Worm (Caenorhabditis elegans): ENCODE measurements around the gene cnd-1.
A peak's percentile ranks its signal among the peaks of the same experiment; 100 is the strongest.

cnd-1 gene

ce11 chrIII:5227831-5228467 is 16.5 kb downstream of the cnd-1 start, which contains the start of the genes C34E10.12, C34E10.10 and atp-2 (continued):
- TF ChIP-seq F57C9.4 (tag; optimal IDR thresholded peaks at IDR 0.05) (no peak), sptf-2 (GFP tag; optimal IDR thresholded peaks at IDR 0.05) (no peak), B0019.2 (GFP tag; conservative IDR thresholded peaks at IDR 0.05) (no peak), ZK185.1 (tag; optimal IDR thresholded peaks at IDR 0.05; ENCODE audit: poor library complexity, severe bottlenecking) (peak; percentile 68), egrh-3 (GFP tag; IDR thresholded peaks at IDR 0.05) (peak; percentile 50), bed-2 (GFP tag; IDR thresholded peaks at IDR 0.05) (no peak), nfyb-1 (GFP tag; IDR thresholded peaks at IDR 0.05) (peak; percentile 73; the same call in 1 of the 2 replicates), hmg-1.2 (GFP tag; IDR thresholded peaks at IDR 0.05) (peak; percentile 47; the same call in 1 of the 2 replicates), F49E8.2 (tag; optimal IDR thresholded peaks at IDR 0.05; ENCODE audit: insufficient read depth) (peak; percentile 72), gei-17 (GFP tag; optimal IDR thresholded peaks at IDR 0.05) (no peak), T07F8.4 (tag; optimal IDR thresholded peaks at IDR 0.05) (no peak), repo-1 (tag; optimal IDR thresholded peaks at IDR 0.05) (no peak), atf-7 (tag; optimal IDR thresholded peaks at IDR 0.05) (no peak), attf-6 (GFP tag; IDR thresholded peaks at IDR 0.05) (no peak), zim-3 (tag; optimal IDR thresholded peaks at IDR 0.05) (no peak), lag-1 (GFP tag; IDR thresholded peaks at IDR 0.05) (no peak), hsf-1 (GFP tag; IDR thresholded peaks at IDR 0.05) (no peak), him-1 (tag; optimal IDR thresholded peaks at IDR 0.05) (no peak), ztf-3 (GFP tag; optimal IDR thresholded peaks at IDR 0.05) (no peak), madf-6 (GFP tag; IDR thresholded peaks at IDR 0.05) (peak; percentile 72), xnd-1 (tag; optimal IDR thresholded peaks at IDR 0.05) (no peak), nhr-120 (GFP tag; IDR thresholded peaks at IDR 0.05) (no peak), snpc-3.4 (tag; optimal IDR thresholded peaks at IDR 0.05) (peak; percentile 62), let-607 (tag; optimal IDR thresholded peaks at IDR 0.05) (no peak), Y67H2A.10 (GFP tag; conservative IDR thresholded peaks at IDR 0.05) (0 out of 2 replicates have a peak, but pooled peaks have one; percentile 39), chd-7 (tag; optimal IDR thresholded peaks at IDR 0.05) (no peak), mxl-1 (tag; optimal IDR thresholded peaks at IDR 0.05) (no peak), ceh-40 (GFP tag; IDR thresholded peaks at IDR 0.05) (no peak), snpc-1.3 (tag; optimal IDR thresholded peaks at IDR 0.05; ENCODE audit: insufficient read depth) (peak; percentile 62), rec-8 (tag; optimal IDR thresholded peaks at IDR 0.05) (no peak), lin-40 (tag; optimal IDR thresholded peaks at IDR 0.05) (peak; percentile 64), hlh-26 (GFP tag; conservative IDR thresholded peaks at IDR 0.05) (no peak), Y95B8A.8 (GFP tag; IDR thresholded peaks at IDR 0.05) (no peak), nfya-2 (GFP tag; IDR thresholded peaks at IDR 0.05) (no peak), let-526 (GFP tag; IDR thresholded peaks at IDR 0.05) (no peak), fkh-3 (tag; optimal IDR thresholded peaks at IDR 0.05) (no peak), egl-44 (GFP tag; IDR thresholded peaks at IDR 0.05) (no peak), ztf-25 (GFP tag; IDR thresholded peaks at IDR 0.05) (no peak), F23B12.7 (tag; optimal IDR thresholded peaks at IDR 0.05; ENCODE audit: insufficient read depth) (peak; percentile 87), mcd-1 (GFP tag; IDR thresholded peaks at IDR 0.05) (peak; percentile 73), snpc-4 (GFP tag; optimal IDR thresholded peaks at IDR 0.05) (no peak), snpc-4 (tag; optimal IDR thresholded peaks at IDR 0.05) (peak; percentile 24 to 75 (median 40)), snpc-1.1 (tag; optimal IDR thresholded peaks at IDR 0.05; ENCODE audit: insufficient read depth) (peak; percentile 48), ets-4 (GFP tag; optimal IDR thresholded peaks at IDR 0.05) (no peak), attf-3 (GFP tag; conservative IDR thresholded peaks at IDR 0.05) (peak; percentile 57; the same call in 1 of the 2 replicates), ztf-22 (GFP tag; optimal IDR thresholded peaks at IDR 0.05) (no peak), ceh-79 (tag; optimal IDR thresholded peaks at IDR 0.05) (no peak)
